Fruit fly (Drosophila melanogaster) whole organism, embryonic: ENCODE results near the gene CG17027.

ENCODE experiments used
- B-H2 ChIP-seq: fragments of 200-800 bp; sonication (Bioruptor generic); optimal IDR thresholded peaks from 2 replicates; lab custom pipeline; 2018; ENCODE audit warnings: missing biosample characterization, mild to moderate bottlenecking, missing genetic modification characterization
- Bteb2 ChIP-seq: fragments of 200-800 bp; sonication (Bioruptor generic); optimal IDR thresholded peaks from 2 replicates; lab custom pipeline; 2016; ENCODE audit warnings: missing biosample characterization, missing genetic modification characterization
- CG11560 ChIP-seq: fragments of 200-800 bp; sonication (Bioruptor generic); IDR thresholded peaks from 3 replicates; pipeline ENCODE4 v1.3.6; 2022; ENCODE audit warnings: missing biosample characterization, missing genetic modification characterization
- CG11723 ChIP-seq: fragments of 200-800 bp; sonication (Bioruptor generic); optimal IDR thresholded peaks from 2 replicates; lab custom pipeline; 2017; ENCODE audit warnings: missing biosample characterization, mild to moderate bottlenecking, missing genetic modification characterization
- CG12236 ChIP-seq: fragments of 200-800 bp; sonication (Bioruptor generic); optimal IDR thresholded peaks from 2 replicates; lab custom pipeline; 2016; ENCODE audit warnings: missing biosample characterization, missing genetic modification characterization
- CG16813 ChIP-seq: fragments of 200-800 bp; sonication (Bioruptor generic); IDR thresholded peaks from 3 replicates; pipeline ENCODE4 v1.3.6; 2022; ENCODE audit warnings: missing biosample characterization, missing genetic modification characterization; ENCODE audit not compliant: partially characterized antibody
- CG17802 ChIP-seq: fragments of 200-800 bp; sonication (Bioruptor generic); optimal IDR thresholded peaks from 2 replicates; lab custom pipeline; 2018; ENCODE audit warnings: missing biosample characterization, mild to moderate bottlenecking, missing genetic modification characterization, moderate library complexity
- CG3281 ChIP-seq: fragments of 200-800 bp; sonication (Bioruptor generic); optimal IDR thresholded peaks from 3 replicates; lab custom pipeline; 2017; ENCODE audit warnings: missing biosample characterization, mild to moderate bottlenecking, missing genetic modification characterization
- CG4730 ChIP-seq: fragments of 200-800 bp; sonication (Bioruptor generic); IDR thresholded peaks from 2 replicates; pipeline ENCODE4 v1.3.6; 2022; ENCODE audit warnings: missing biosample characterization, missing genetic modification characterization
- CG6175 ChIP-seq: fragments of 200-800 bp; sonication (Bioruptor generic); IDR thresholded peaks from 3 replicates; pipeline ENCODE4 v1.3.6; 2022; ENCODE audit warnings: missing biosample characterization, missing genetic modification characterization
- CG6683 ChIP-seq: fragments of 200-800 bp; sonication (Bioruptor generic); optimal IDR thresholded peaks from 2 replicates; lab custom pipeline; 2017; ENCODE audit warnings: missing biosample characterization, mild to moderate bottlenecking, missing genetic modification characterization, missing genetic modification reagents
- CG6791 ChIP-seq: fragments of 200-800 bp; sonication (Bioruptor generic); IDR thresholded peaks from 3 replicates; pipeline ENCODE4 v1.3.6; 2022; ENCODE audit warnings: missing biosample characterization, missing genetic modification characterization; ENCODE audit not compliant: partially characterized antibody
- CG7745 ChIP-seq: fragments of 200-800 bp; sonication (Bioruptor generic); optimal IDR thresholded peaks from 2 replicates; lab custom pipeline; 2018; ENCODE audit warnings: missing biosample characterization, mild to moderate bottlenecking, missing genetic modification characterization, moderate library complexity
- CG8924 ChIP-seq: fragments of 200-800 bp; optimal IDR thresholded peaks from 3 replicates; lab custom pipeline; 2019; ENCODE audit warnings: missing biosample characterization, mild to moderate bottlenecking, missing genetic modification characterization, moderate library complexity
- CG9437 ChIP-seq: fragments of 200-800 bp; sonication (Bioruptor generic); optimal IDR thresholded peaks from 2 replicates; lab custom pipeline; 2018; ENCODE audit warnings: missing biosample characterization, mild to moderate bottlenecking, missing genetic modification characterization
- CG9932 ChIP-seq: fragments of 200-800 bp; sonication (Bioruptor generic); IDR thresholded peaks from 2 replicates; pipeline ENCODE4 v1.3.6; 2022; ENCODE audit warnings: missing biosample characterization, missing genetic modification characterization
- Dbx ChIP-seq: fragments of 200-800 bp; sonication (Bioruptor generic); IDR thresholded peaks from 3 replicates; pipeline ENCODE4 v1.3.6; 2022; ENCODE audit warnings: missing biosample characterization, missing genetic modification characterization
- Drgx ChIP-seq: fragments of 200-800 bp; sonication (Bioruptor generic); IDR thresholded peaks from 2 replicates; pipeline ENCODE4 v1.3.6; 2022; ENCODE audit warnings: missing biosample characterization, missing genetic modification characterization
- Ets97D ChIP-seq: fragments of 200-800 bp; sonication (Bioruptor generic); optimal IDR thresholded peaks from 3 replicates; lab custom pipeline; 2016; ENCODE audit warnings: missing biosample characterization, missing genetic modification characterization
- Fer1 ChIP-seq: fragments of 200-800 bp; sonication (Bioruptor generic); optimal IDR thresholded peaks from 2 replicates; lab custom pipeline; 2017; ENCODE audit warnings: missing biosample characterization, mild to moderate bottlenecking, missing genetic modification characterization
- HLH54F ChIP-seq: fragments of 200-800 bp; sonication (Bioruptor generic); optimal IDR thresholded peaks from 3 replicates; lab custom pipeline; 2016; ENCODE audit warnings: missing biosample characterization, missing genetic modification characterization
- MTF-1 ChIP-seq: fragments of 200-800 bp; sonication (Bioruptor generic); optimal IDR thresholded peaks from 2 replicates; lab custom pipeline; 2018; ENCODE audit warnings: missing biosample characterization, mild to moderate bottlenecking, missing genetic modification characterization, borderline replicate concordance
- ac ChIP-seq: fragments of 200-800 bp; sonication (Bioruptor generic); optimal IDR thresholded peaks from 3 replicates; lab custom pipeline; 2017; ENCODE audit warnings: missing biosample characterization, mild to moderate bottlenecking, missing genetic modification characterization
- caup ChIP-seq: fragments of 200-800 bp; sonication (Bioruptor generic); optimal IDR thresholded peaks from 3 replicates; lab custom pipeline; 2017; ENCODE audit warnings: missing biosample characterization, mild to moderate bottlenecking, missing genetic modification characterization, moderate library complexity; ENCODE audit not compliant: severe bottlenecking
- croc ChIP-seq: fragments of 200-800 bp; sonication (Bioruptor generic); conservative IDR thresholded peaks from 3 replicates; pipeline ENCODE4 v1.3.6; 2022; ENCODE audit warnings: missing biosample characterization, missing genetic modification characterization
- dmrt11E ChIP-seq: fragments of 200-800 bp; sonication (Bioruptor generic); optimal IDR thresholded peaks from 3 replicates; lab custom pipeline; 2018; ENCODE audit warnings: missing biosample characterization, mild to moderate bottlenecking, missing genetic modification characterization, moderate library complexity
- dysf ChIP-seq: fragments of 200-800 bp; sonication (Bioruptor generic); IDR thresholded peaks from 3 replicates; pipeline ENCODE4 v1.3.6; 2022; ENCODE audit warnings: missing biosample characterization, missing genetic modification characterization
- en ChIP-seq: fragments of 200-800 bp; sonication (Bioruptor generic); optimal IDR thresholded peaks from 2 replicates; lab custom pipeline; 2016; ENCODE audit warnings: missing biosample characterization, missing genetic modification characterization
- eve ChIP-seq, 2 experiments: fragments of >200 bp; optimal IDR thresholded peaks; 2 replicates each; lab custom pipeline; 2017; ENCODE audit warnings: missing biosample characterization in 2 of 2, missing genetic modification characterization in 2 of 2
- eyg ChIP-seq: fragments of 200-800 bp; sonication (Bioruptor generic); optimal IDR thresholded peaks from 3 replicates; lab custom pipeline; 2016; ENCODE audit warnings: missing biosample characterization, missing genetic modification characterization
- fd64A ChIP-seq: fragments of 200-800 bp; sonication (Bioruptor generic); optimal IDR thresholded peaks from 3 replicates; lab custom pipeline; 2018; ENCODE audit warnings: missing biosample characterization, mild to moderate bottlenecking, missing genetic modification characterization
- fu2 ChIP-seq: fragments of 200-800 bp; sonication (Bioruptor generic); optimal IDR thresholded peaks from 2 replicates; lab custom pipeline; 2016; ENCODE audit warnings: missing biosample characterization, missing genetic modification characterization
- gcm ChIP-seq: fragments of 200-800 bp; sonication (Bioruptor generic); optimal IDR thresholded peaks from 2 replicates; lab custom pipeline; 2019; ENCODE audit warnings: missing biosample characterization, mild to moderate bottlenecking, missing genetic modification characterization, moderate library complexity
- hth ChIP-seq: fragments of >200 bp; optimal IDR thresholded peaks from 2 replicates; lab custom pipeline; 2017; ENCODE audit warnings: inconsistent platforms
- insv ChIP-seq, 2 experiments: fragments of 200-800 bp; sonication (Bioruptor generic); optimal IDR thresholded peaks; 3 replicates each; lab custom pipeline; 2016 to 2018; ENCODE audit warnings: missing biosample characterization in 2 of 2, missing genetic modification characterization in 2 of 2
- mld ChIP-seq: fragments of 200-800 bp; sonication (Bioruptor generic); IDR thresholded peaks from 3 replicates; pipeline ENCODE4 v1.3.6; 2022; ENCODE audit warnings: missing biosample characterization, missing genetic modification characterization; ENCODE audit not compliant: partially characterized antibody
- oc ChIP-seq: fragments of 200-800 bp; sonication (Bioruptor generic); optimal IDR thresholded peaks from 2 replicates; lab custom pipeline; 2018; ENCODE audit warnings: missing biosample characterization, mild to moderate bottlenecking, missing genetic modification characterization, moderate library complexity
- otp ChIP-seq: fragments of 200-800 bp; sonication (Bioruptor generic); IDR thresholded peaks from 3 replicates; pipeline ENCODE4, ENCODE4 v1.3.6; 2022; ENCODE audit warnings: missing biosample characterization, missing genetic modification characterization
- p53 ChIP-seq: fragments of 200-800 bp; sonication (Bioruptor generic); optimal IDR thresholded peaks from 2 replicates; lab custom pipeline; 2016; ENCODE audit warnings: missing biosample characterization, missing genetic modification characterization
- seq ChIP-seq: fragments of 200-800 bp; sonication (Bioruptor generic); IDR thresholded peaks from 2 replicates; pipeline ENCODE4 v1.3.6; 2022; ENCODE audit warnings: missing biosample characterization, missing genetic modification characterization
- shn ChIP-seq: fragments of 200-800 bp; sonication (Bioruptor generic); optimal IDR thresholded peaks from 3 replicates; lab custom pipeline; 2016; ENCODE audit warnings: missing biosample characterization, missing genetic modification characterization
- so ChIP-seq: fragments of 200-800 bp; sonication (Bioruptor generic); IDR thresholded peaks from 3 replicates; pipeline ENCODE4 v1.3.6; 2022; ENCODE audit warnings: missing biosample characterization, missing genetic modification characterization
- ssp ChIP-seq: fragments of 200-800 bp; sonication (Bioruptor generic); IDR thresholded peaks from 2 replicates; pipeline ENCODE4 v1.3.6; 2022; ENCODE audit warnings: missing biosample characterization, missing genetic modification characterization
- tll ChIP-seq, 2 experiments: fragments of 200-800 bp in 1 of 2; fragments of >200 bp in 1 of 2; sonication (Bioruptor generic) in 1 of 2; optimal IDR thresholded peaks; 2 replicates each; lab custom pipeline; 2017 to 2019; ENCODE audit warnings: missing biosample characterization in 2 of 2, missing genetic modification characterization in 2 of 2, mild to moderate bottlenecking in 1 of 2, moderate library complexity in 1 of 2
- usp ChIP-seq: fragments of >200 bp; optimal IDR thresholded peaks from 2 replicates; lab custom pipeline; 2017; ENCODE audit warnings: missing biosample characterization, missing genetic modification characterization
- wdn ChIP-seq: fragments of 200-800 bp; sonication (Bioruptor generic); IDR thresholded peaks from 2 replicates; pipeline ENCODE4 v1.3.6; 2022; ENCODE audit warnings: missing biosample characterization, missing genetic modification characterization
- zen2 ChIP-seq: fragments of 200-800 bp; sonication (Bioruptor generic); IDR thresholded peaks from 3 replicates; pipeline ENCODE4 v1.3.6; 2022; ENCODE audit warnings: missing biosample characterization, missing genetic modification characterization; ENCODE audit not compliant: partially characterized antibody
- zfh2 ChIP-seq: fragments of 200-800 bp; sonication (Bioruptor generic); optimal IDR thresholded peaks from 2 replicates; lab custom pipeline; 2016; ENCODE audit warnings: missing biosample characterization, missing genetic modification characterization

CG17027 gene

DNA sequence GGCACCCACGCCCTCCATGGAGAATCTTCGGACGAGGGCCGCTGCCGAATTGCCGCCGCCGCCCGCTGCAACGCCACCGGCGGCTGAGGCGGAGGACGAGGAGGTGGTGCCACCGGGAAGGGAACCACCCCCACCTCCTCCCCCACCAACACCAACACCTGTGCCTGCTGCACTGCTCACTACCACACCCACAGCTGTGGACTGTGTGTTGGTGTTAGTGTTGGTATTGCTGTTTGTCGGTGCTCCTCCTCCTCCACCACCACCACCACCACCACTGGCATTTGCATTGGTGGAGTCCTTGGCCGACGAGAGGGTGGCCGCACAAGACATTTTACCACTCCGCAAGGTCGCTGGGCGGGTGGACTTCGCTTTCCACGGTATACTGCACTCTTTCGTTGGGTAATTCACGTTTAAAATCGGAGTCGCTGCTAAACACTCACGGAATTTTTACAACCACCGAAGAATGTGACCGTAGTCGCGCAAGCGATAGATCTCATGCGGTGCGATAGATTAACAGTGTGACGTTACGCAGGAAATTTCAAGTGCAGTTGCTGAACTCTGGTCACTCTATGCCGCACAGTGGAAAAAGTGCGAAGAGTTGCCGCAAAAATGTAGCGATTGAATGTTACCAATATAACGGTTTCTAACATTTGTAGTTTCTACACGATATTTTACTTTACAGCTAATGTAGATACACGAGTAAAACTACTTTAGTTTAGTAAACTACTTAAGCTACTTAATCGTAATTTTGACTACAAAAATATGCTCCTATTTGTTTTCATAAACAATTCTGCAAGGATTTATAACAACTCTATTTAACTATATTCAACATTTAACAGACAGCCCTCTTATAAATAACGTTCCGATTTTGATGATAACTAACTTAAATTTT lies 31.7 kb downstream of the CG17027 start, which contains the start of gene mib1 (continued):
- peak; percentile 4 for TF ChIP-seq ac (GFP tag; lab: Kevin White, UChicago)
- TF ChIP-seq CG9932 (GFP tag; lab: Robert Waterston, UW): peak; percentile 51; the same call in 1 of the 2 replicates
- no peak for TF ChIP-seq hth
- no peak for TF ChIP-seq CG12236 (GFP tag; lab: Kevin White, UChicago)
- TF ChIP-seq fu2 (GFP tag; lab: Kevin White, UChicago): peak; percentile 43
- TF ChIP-seq caup (GFP tag; lab: Kevin White, UChicago): peak; percentile 33
- TF ChIP-seq usp (GFP tag; lab: Kevin White, UChicago): no peak
- peak; percentile 64 for TF ChIP-seq Fer1
- TF ChIP-seq CG9437 (GFP tag; lab: Kevin White, UChicago): peak; percentile 65
- no peak for TF ChIP-seq wdn (GFP tag; lab: Robert Waterston, UW)
- no peak for TF ChIP-seq CG3281
- TF ChIP-seq tll (GFP tag; optimal IDR thresholded peaks at IDR 0.05; lab: Kevin White, UChicago): peak in 1 of 2 experiments; percentile 42
- peak; percentile 88 for TF ChIP-seq Ets97D (GFP tag; lab: Kevin White, UChicago)
- TF ChIP-seq CG7745 (tag; lab: Kevin White, UChicago): no peak
- TF ChIP-seq ssp: no peak
- TF ChIP-seq fd64A (GFP tag; lab: Kevin White, UChicago): no peak
- no peak for TF ChIP-seq CG6683 (GFP tag; lab: Kevin White, UChicago)
- TF ChIP-seq gcm (GFP tag; lab: Kevin White, UChicago): peak; percentile 28
- TF ChIP-seq Drgx (GFP tag; lab: Robert Waterston, UW): no peak
- no peak for TF ChIP-seq Bteb2 (GFP tag; lab: Kevin White, UChicago)
- peak; percentile 92 for TF ChIP-seq CG16813 (GFP tag; lab: Robert Waterston, UW)
- peak; percentile 1 for TF ChIP-seq dmrt11E
- peak; percentile 80; the same call in 2 of the 3 replicates for TF ChIP-seq mld
- 0 out of 3 replicates have a peak, but pooled peaks have one; percentile 35 for TF ChIP-seq so (GFP tag; lab: Robert Waterston, UW)
- peak in 1 of 2 experiments; percentile 19 for TF ChIP-seq insv (GFP tag; optimal IDR thresholded peaks at IDR 0.05; lab: Kevin White, UChicago)
- TF ChIP-seq seq (GFP tag; lab: Robert Waterston, UW): peak; percentile 49; the same call in 1 of the 2 replicates
- TF ChIP-seq CG11560 (tag; lab: Robert Waterston, UW): no peak
- no peak for TF ChIP-seq p53 (GFP tag; lab: Kevin White, UChicago)
- TF ChIP-seq CG17802 (tag; lab: Kevin White, UChicago): no peak
- TF ChIP-seq croc: no peak
- TF ChIP-seq zen2 (GFP tag; lab: Robert Waterston, UW): no peak; the same call in none of the 3 replicates
- TF ChIP-seq dysf (GFP tag; lab: Robert Waterston, UW): peak; percentile 27; the same call in 1 of the 3 replicates
- peak; percentile 67 for TF ChIP-seq oc (tag; lab: Kevin White, UChicago)
- no peak for TF ChIP-seq MTF-1 (GFP tag; lab: Kevin White, UChicago)
- peak; percentile 32 for TF ChIP-seq zfh2 (GFP tag; lab: Kevin White, UChicago)
- 0 out of 3 replicates have a peak, but pooled peaks have one; percentile 5 for TF ChIP-seq Dbx (GFP tag; lab: Robert Waterston, UW)
- TF ChIP-seq CG8924 (tag; lab: Kevin White, UChicago): peak; percentile 42
- TF ChIP-seq CG4730 (GFP tag; lab: Robert Waterston, UW): no peak
- no peak for TF ChIP-seq CG6175 (GFP tag; lab: Robert Waterston, UW)
- peak; percentile 93 for TF ChIP-seq CG6791
- TF ChIP-seq CG11723 (GFP tag; lab: Kevin White, UChicago): no peak
- no peak for TF ChIP-seq eve (GFP tag; optimal IDR thresholded peaks at IDR 0.05; lab: Kevin White, UChicago)
- peak; percentile 58 for TF ChIP-seq B-H2 (GFP tag; lab: Kevin White, UChicago)
- no peak for TF ChIP-seq en (GFP tag; lab: Kevin White, UChicago)
- no peak for TF ChIP-seq otp (GFP tag; lab: Robert Waterston, UW)
- TF ChIP-seq shn (GFP tag; lab: Kevin White, UChicago): peak; percentile 27
- TF ChIP-seq HLH54F (GFP tag; lab: Kevin White, UChicago): no peak
- TF ChIP-seq eyg (GFP tag; lab: Kevin White, UChicago): no peak
